Worm (Caenorhabditis elegans): ENCODE results near the gene F52C6.4.

The F52C6.4 gene

DNA sequence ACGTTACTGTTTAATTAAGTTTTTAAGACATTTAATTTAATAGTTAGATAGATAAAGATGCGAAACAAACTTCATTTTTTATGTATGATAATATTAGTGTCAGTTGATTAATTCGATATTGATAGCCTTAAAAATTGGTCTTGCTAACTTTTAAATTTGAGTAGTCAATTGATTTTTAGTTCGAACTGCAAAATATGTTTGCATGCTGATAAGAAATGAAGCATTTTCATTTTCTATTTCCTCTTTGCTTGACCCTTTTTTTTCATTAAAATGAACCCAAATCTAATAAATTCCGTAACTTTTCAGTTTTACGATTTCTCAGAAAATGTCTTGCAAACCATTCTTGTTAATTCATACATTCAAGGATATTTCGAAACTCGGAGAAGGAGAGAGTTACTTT is 17.8 kb upstream of the F52C6.4 start, which contains the start of gene math-22:
math-22 (plus strand) TSS at position 301 of the 400 bp plus-strand sequence.
- TF ChIP-seq sox-2 (GFP tag; IDR thresholded peaks at IDR 0.05) (no peak), ceh-19 (GFP tag; optimal IDR thresholded peaks at IDR 0.05) (no peak), ztf-16 (tag; optimal IDR thresholded peaks at IDR 0.05) (no peak), dve-1 (tag; optimal IDR thresholded peaks at IDR 0.05) (no peak)

DNA sequence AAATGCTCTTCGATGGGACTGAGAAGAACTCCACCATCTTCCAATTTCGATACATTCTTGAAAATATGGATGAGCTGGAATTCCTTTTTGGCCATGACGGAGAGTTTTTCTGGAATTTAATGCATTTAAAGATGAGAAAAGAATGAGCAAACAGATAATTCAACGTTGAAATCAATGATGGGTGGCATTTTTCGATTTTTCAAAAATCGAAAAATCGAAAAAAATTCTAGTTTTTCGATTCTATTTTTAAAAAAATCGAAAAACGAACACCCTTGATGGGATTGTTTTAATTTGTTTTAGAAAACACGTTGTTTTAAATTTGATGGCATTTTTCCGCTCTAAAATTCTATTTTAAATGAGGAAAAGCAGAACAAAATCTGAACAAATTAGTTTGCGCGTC is 10.2 kb upstream of the F52C6.4 start, which contains the start of gene math-31:
math-31 (minus strand) TSS at position 101 of the 400 bp plus-strand sequence.
- TF ChIP-seq unc-55 (GFP tag; optimal IDR thresholded peaks at IDR 0.05), result no peak
- TF ChIP-seq hlh-15 (tag; optimal IDR thresholded peaks at IDR 0.05), result no peak
- no peak for TF ChIP-seq che-1 (tag; optimal IDR thresholded peaks at IDR 0.05)
- TF ChIP-seq hlh-13 (GFP tag; optimal IDR thresholded peaks at IDR 0.05), result no peak
- TF ChIP-seq ceh-24 (tag; optimal IDR thresholded peaks at IDR 0.05), result no peak
- no peak for TF ChIP-seq hlh-8 (tag; optimal IDR thresholded peaks at IDR 0.05)
- no peak for TF ChIP-seq ttx-3 (tag; optimal IDR thresholded peaks at IDR 0.05)
- no peak for TF ChIP-seq madf-2 (tag; optimal IDR thresholded peaks at IDR 0.05)
- no peak for TF ChIP-seq C38D4.7 (GFP tag; optimal IDR thresholded peaks at IDR 0.05)
- no peak for TF ChIP-seq Y22D7AL.16 (tag; optimal IDR thresholded peaks at IDR 0.05)
- TF ChIP-seq ceh-45 (GFP tag; IDR thresholded peaks at IDR 0.05), result no peak
- TF ChIP-seq ztf-16 (tag; optimal IDR thresholded peaks at IDR 0.05), result no peak
- no peak for TF ChIP-seq ceh-48 (tag; optimal IDR thresholded peaks at IDR 0.05)
- TF ChIP-seq sox-2 (GFP tag; IDR thresholded peaks at IDR 0.05), result no peak
- TF ChIP-seq ceh-22 (tag; optimal IDR thresholded peaks at IDR 0.05), result no peak

DNA sequence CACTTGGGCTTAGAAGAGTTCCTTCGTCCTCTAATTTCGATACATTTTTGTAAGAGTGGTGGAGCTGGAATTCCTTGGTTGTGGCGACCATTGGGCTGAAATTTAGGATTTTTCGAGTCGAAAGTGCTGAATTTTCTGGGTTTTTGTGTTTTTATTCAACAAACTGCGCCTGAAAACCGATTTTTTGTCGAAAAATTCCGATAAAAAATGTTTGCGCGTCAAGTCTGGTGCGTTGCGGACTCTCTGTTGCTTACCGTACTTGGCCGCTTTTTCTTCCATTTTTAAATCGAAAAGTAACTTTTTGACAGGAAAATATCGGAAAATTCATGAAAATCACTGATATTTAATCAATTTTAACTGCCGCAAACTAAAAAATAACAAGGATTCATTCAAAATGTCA is 5.1 kb upstream of the F52C6.4 start, which contains the start of gene bath-4:
bath-4 (minus strand) TSS at position 101 of the 400 bp plus-strand sequence.
- no peak for TF ChIP-seq K09A11.1 (tag; optimal IDR thresholded peaks at IDR 0.05; ENCODE audit: insufficient read depth)
- TF ChIP-seq ets-4 (tag; optimal IDR thresholded peaks at IDR 0.05), result no peak
- no peak for TF ChIP-seq zip-5 (tag; optimal IDR thresholded peaks at IDR 0.05)

DNA sequence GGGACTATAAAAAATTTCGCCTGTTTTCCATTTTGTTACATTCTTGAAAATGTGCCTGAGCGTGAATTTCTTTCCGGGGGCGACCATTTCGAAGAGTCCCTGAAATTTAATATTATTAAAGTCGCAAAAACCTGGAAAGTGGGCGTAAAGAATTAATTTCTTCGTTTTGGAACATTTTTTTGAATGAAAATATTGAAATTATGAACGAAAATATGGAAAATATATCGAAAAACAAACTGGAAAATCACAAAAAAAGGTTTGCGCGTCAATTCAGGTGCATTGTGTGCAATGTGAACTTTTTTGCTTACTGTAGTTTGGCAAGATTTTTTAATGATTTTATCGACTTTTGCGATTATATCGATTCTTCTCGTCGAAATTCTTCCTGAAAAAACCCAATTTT is 1.9 kb upstream of the F52C6.4 start, which contains the start of gene bath-7:
bath-7 (minus strand) TSS at position 101 of the 400 bp plus-strand sequence.
- TF ChIP-seq pqm-1 (tag; optimal IDR thresholded peaks at IDR 0.05) (no peak), ref-2 (tag; optimal IDR thresholded peaks at IDR 0.05) (no peak), sdc-2 (tag; optimal IDR thresholded peaks at IDR 0.05) (no peak), F13H6.1 (tag; optimal IDR thresholded peaks at IDR 0.05) (no peak), sox-2 (GFP tag; IDR thresholded peaks at IDR 0.05) (no peak), mec-3 (tag; optimal IDR thresholded peaks at IDR 0.05; ENCODE audit: borderline replicate concordance) (no peak), dmd-4 (tag; optimal IDR thresholded peaks at IDR 0.05; ENCODE audit: borderline replicate concordance) (no peak), nhr-11 (tag; optimal IDR thresholded peaks at IDR 0.05) (no peak), elt-4 (tag; optimal IDR thresholded peaks at IDR 0.05) (no peak)

DNA sequence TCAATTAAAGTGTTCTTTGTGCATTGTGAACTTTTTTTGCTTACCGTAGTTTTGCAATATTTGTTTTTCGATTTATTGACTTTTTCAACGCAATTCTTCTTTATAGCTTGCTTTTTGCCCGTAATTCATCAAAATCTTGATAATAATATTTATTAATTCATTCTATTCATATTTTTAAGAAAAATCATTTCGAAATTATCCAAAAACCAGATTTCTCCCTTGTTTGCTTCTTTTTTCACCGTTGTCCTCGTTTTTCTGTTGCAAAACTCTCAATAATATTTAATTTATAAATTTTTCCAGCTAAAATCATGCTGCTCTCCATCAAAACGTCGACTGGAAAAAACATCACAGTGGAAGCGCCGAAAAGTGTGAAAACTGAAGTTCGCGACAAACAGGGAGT is 1.5 kb downstream of the F52C6.4 start, which contains the start of gene F52C6.3:
F52C6.3 (plus strand) TSS at position 301 of the 400 bp plus-strand sequence.
- TF ChIP-seq dve-1 (tag; optimal IDR thresholded peaks at IDR 0.05) (no peak), hlh-13 (GFP tag; optimal IDR thresholded peaks at IDR 0.05) (no peak), fax-1 (tag; optimal IDR thresholded peaks at IDR 0.05) (no peak), syd-9 (tag; optimal IDR thresholded peaks at IDR 0.05) (no peak), npax-4 (tag; optimal IDR thresholded peaks at IDR 0.05) (no peak), ceh-34 (tag; optimal IDR thresholded peaks at IDR 0.05) (no peak), pag-3 (tag; optimal IDR thresholded peaks at IDR 0.05; ENCODE audit: borderline replicate concordance) (no peak), ceh-18 (tag; optimal IDR thresholded peaks at IDR 0.05) (no peak), ceh-9 (tag; optimal IDR thresholded peaks at IDR 0.05) (no peak), ttx-3 (tag; optimal IDR thresholded peaks at IDR 0.05) (no peak), ahr-1 (tag; optimal IDR thresholded peaks at IDR 0.05) (no peak), ceh-19 (GFP tag; optimal IDR thresholded peaks at IDR 0.05) (no peak), ceh-45 (GFP tag; IDR thresholded peaks at IDR 0.05) (no peak)
